Fruit fly (Drosophila melanogaster) whole organism, embryonic: ENCODE data around the gene CG14803.

Experiments
- CG11456 ChIP-seq: fragments of 200-800 bp; sonication (Bioruptor generic); IDR thresholded peaks from 3 replicates; pipeline ENCODE4 v1.3.6; 2022; ENCODE audit warnings: missing biosample characterization, missing genetic modification characterization
- CG11560 ChIP-seq: fragments of 200-800 bp; sonication (Bioruptor generic); IDR thresholded peaks from 3 replicates; pipeline ENCODE4 v1.3.6; 2022; ENCODE audit warnings: missing biosample characterization, missing genetic modification characterization
- CG12155 ChIP-seq: fragments of 200-800 bp; sonication (Bioruptor generic); optimal IDR thresholded peaks from 3 replicates; lab custom pipeline; 2016; ENCODE audit warnings: missing biosample characterization, missing genetic modification characterization
- CG12659 ChIP-seq: fragments of 200-800 bp; sonication (Bioruptor generic); optimal IDR thresholded peaks from 3 replicates; lab custom pipeline; 2017; ENCODE audit warnings: mild to moderate bottlenecking, missing biosample characterization, missing genetic modification reagents, missing genetic modification characterization
- CG13775 ChIP-seq: fragments of 200-800 bp; sonication (Bioruptor generic); optimal IDR thresholded peaks from 3 replicates; lab custom pipeline; 2017; ENCODE audit warnings: missing biosample characterization, mild to moderate bottlenecking, missing genetic modification characterization
- CG14014 ChIP-seq: fragments of 200-800 bp; sonication (Bioruptor generic); IDR thresholded peaks from 2 replicates; pipeline ENCODE4 v1.3.6; 2022; ENCODE audit warnings: missing biosample characterization, missing genetic modification characterization
- CG14050 ChIP-seq: fragments of 200-800 bp; sonication (Bioruptor generic); IDR thresholded peaks from 3 replicates; pipeline ENCODE4 v1.3.6; 2022; ENCODE audit warnings: missing biosample characterization, missing genetic modification characterization
- CG1603 ChIP-seq: fragments of 200-800 bp; sonication (Bioruptor generic); optimal IDR thresholded peaks from 2 replicates; lab custom pipeline; 2019; ENCODE audit warnings: missing biosample characterization, mild to moderate bottlenecking, missing genetic modification characterization, moderate library complexity
- CG17829 ChIP-seq: fragments of 200-800 bp; optimal IDR thresholded peaks from 2 replicates; lab custom pipeline; 2019; ENCODE audit warnings: missing biosample characterization, mild to moderate bottlenecking, missing genetic modification characterization, moderate library complexity
- CG4404 ChIP-seq: fragments of 200-800 bp; sonication (Bioruptor generic); IDR thresholded peaks from 2 replicates; pipeline ENCODE4 v1.3.6; 2022; ENCODE audit warnings: missing biosample characterization, missing genetic modification characterization
- CG4854 ChIP-seq: fragments of 200-800 bp; sonication (Bioruptor generic); optimal IDR thresholded peaks from 2 replicates; lab custom pipeline; 2016; ENCODE audit warnings: missing biosample characterization, missing genetic modification characterization, inconsistent platforms
- CG5180 ChIP-seq: fragments of 200-800 bp; sonication (Bioruptor generic); optimal IDR thresholded peaks from 3 replicates; lab custom pipeline; 2017; ENCODE audit warnings: missing biosample characterization, missing genetic modification characterization, mild to moderate bottlenecking, moderate library complexity, missing genetic modification reagents
- CG6854 ChIP-seq: fragments of 200-800 bp; sonication (Bioruptor generic); optimal IDR thresholded peaks from 3 replicates; lab custom pipeline; 2017; ENCODE audit warnings: missing biosample characterization, mild to moderate bottlenecking, missing genetic modification characterization
- CG9215 ChIP-seq: fragments of 200-800 bp; sonication (Bioruptor generic); IDR thresholded peaks from 2 replicates; pipeline ENCODE4 v1.3.6; 2022; ENCODE audit warnings: missing biosample characterization, missing genetic modification characterization
- CG9437 ChIP-seq: fragments of 200-800 bp; sonication (Bioruptor generic); optimal IDR thresholded peaks from 2 replicates; lab custom pipeline; 2018; ENCODE audit warnings: missing biosample characterization, mild to moderate bottlenecking, missing genetic modification characterization
- Camta ChIP-seq: fragments of 200-800 bp; sonication (Bioruptor generic); optimal IDR thresholded peaks from 2 replicates; lab custom pipeline; 2016; ENCODE audit warnings: missing biosample characterization, missing genetic modification characterization
- CkIIα-i1 ChIP-seq: fragments of 200-800 bp; sonication (Bioruptor generic); IDR thresholded peaks from 2 replicates; pipeline ENCODE4 v1.3.6; 2022; ENCODE audit warnings: missing biosample characterization, missing genetic modification characterization
- D19B ChIP-seq: fragments of 200-800 bp; sonication (Bioruptor generic); optimal IDR thresholded peaks from 2 replicates; lab custom pipeline; 2017; ENCODE audit warnings: missing biosample characterization, mild to moderate bottlenecking, missing genetic modification characterization
- Doc3 ChIP-seq: fragments of 200-800 bp; sonication (Bioruptor generic); IDR thresholded peaks from 3 replicates; pipeline ENCODE4 v1.3.6; 2022; ENCODE audit warnings: missing biosample characterization, missing genetic modification characterization; ENCODE audit not compliant: partially characterized antibody
- Drgx ChIP-seq: fragments of 200-800 bp; sonication (Bioruptor generic); IDR thresholded peaks from 2 replicates; pipeline ENCODE4 v1.3.6; 2022; ENCODE audit warnings: missing biosample characterization, missing genetic modification characterization
- E2f2 ChIP-seq: fragments of 200-800 bp; sonication (Bioruptor generic); IDR thresholded peaks from 2 replicates; pipeline ENCODE4 v1.3.6; 2022; ENCODE audit warnings: missing biosample characterization, missing genetic modification characterization
- Fer2 ChIP-seq: fragments of 200-800 bp; sonication (Bioruptor generic); optimal IDR thresholded peaks from 2 replicates; lab custom pipeline; 2018; ENCODE audit warnings: missing biosample characterization, mild to moderate bottlenecking, missing genetic modification characterization, moderate library complexity
- Fer3 ChIP-seq: fragments of 200-800 bp; sonication (Bioruptor generic); optimal IDR thresholded peaks from 2 replicates; lab custom pipeline; 2018; ENCODE audit warnings: missing biosample characterization, mild to moderate bottlenecking, missing genetic modification characterization, moderate library complexity
- H15 ChIP-seq: fragments of 200-800 bp; sonication (Bioruptor generic); IDR thresholded peaks from 3 replicates; pipeline ENCODE4 v1.3.6; 2022; ENCODE audit warnings: missing biosample characterization, missing genetic modification characterization
- HHEX ChIP-seq: fragments of 200-800 bp; sonication (Bioruptor generic); optimal IDR thresholded peaks from 3 replicates; lab custom pipeline; 2017; ENCODE audit warnings: missing biosample characterization, mild to moderate bottlenecking, missing genetic modification characterization, missing genetic modification reagents
- HmgD ChIP-seq: fragments of 200-800 bp; sonication (Bioruptor generic); optimal IDR thresholded peaks from 3 replicates; lab custom pipeline; 2016; ENCODE audit warnings: missing biosample characterization, missing genetic modification characterization
- HmgZ ChIP-seq: fragments of 200-800 bp; sonication (Bioruptor generic); optimal IDR thresholded peaks from 2 replicates; lab custom pipeline; 2018; ENCODE audit warnings: missing biosample characterization, mild to moderate bottlenecking, missing genetic modification characterization
- Max ChIP-seq: fragments of 200-800 bp; sonication (Bioruptor generic); optimal IDR thresholded peaks from 2 replicates; lab custom pipeline; 2016; ENCODE audit warnings: missing biosample characterization, mild to moderate bottlenecking, missing genetic modification characterization
- Pdp1 ChIP-seq, 2 experiments: fragments of 200-800 bp; sonication (Bioruptor generic); optimal IDR thresholded peaks; 3 replicates each; lab custom pipeline; 2016; ENCODE audit warnings: missing biosample characterization in 2 of 2, missing genetic modification characterization in 2 of 2, mild to moderate bottlenecking in 1 of 2, moderate library complexity in 1 of 2
- Stat92E ChIP-seq, 3 experiments: fragments of >200 bp in 2 of 3; fragments of 200-800 bp in 1 of 3; sonication (Bioruptor generic) in 1 of 3; optimal IDR thresholded peaks; 2 replicates each; lab custom pipeline; 2017 to 2019; ENCODE audit warnings: missing biosample characterization in 3 of 3, missing genetic modification characterization in 3 of 3, mild to moderate bottlenecking in 1 of 3, moderate library complexity in 1 of 3
- Xbp1 ChIP-seq: fragments of 200-800 bp; sonication (Bioruptor generic); optimal IDR thresholded peaks from 3 replicates; lab custom pipeline; 2016; ENCODE audit warnings: missing biosample characterization, mild to moderate bottlenecking, missing genetic modification characterization
- aop ChIP-seq: fragments of 200-800 bp; sonication (Bioruptor generic); IDR thresholded peaks from 2 replicates; pipeline ENCODE4 v1.3.6; 2022; ENCODE audit warnings: missing biosample characterization, missing genetic modification characterization
- btn ChIP-seq: fragments of 200-800 bp; sonication (Bioruptor generic); optimal IDR thresholded peaks from 2 replicates; lab custom pipeline; 2016; ENCODE audit warnings: missing biosample characterization, missing genetic modification characterization
- cwo ChIP-seq: fragments of 200-800 bp; sonication (Bioruptor generic); optimal IDR thresholded peaks from 3 replicates; lab custom pipeline; 2017; ENCODE audit warnings: missing biosample characterization, missing genetic modification characterization, mild to moderate bottlenecking, moderate library complexity, missing genetic modification reagents
- danr ChIP-seq: fragments of 200-800 bp; sonication (Bioruptor generic); IDR thresholded peaks from 2 replicates; pipeline ENCODE4 v1.3.6; 2022; ENCODE audit warnings: missing biosample characterization, missing genetic modification characterization
- emc ChIP-seq: fragments of 200-800 bp; sonication (Bioruptor generic); optimal IDR thresholded peaks from 2 replicates; lab custom pipeline; 2016; ENCODE audit warnings: missing biosample characterization, missing genetic modification characterization
- esg ChIP-seq: fragments of 200-800 bp; sonication (Bioruptor generic); conservative IDR thresholded peaks from 2 replicates; pipeline ENCODE4 v1.3.6; 2022; ENCODE audit warnings: missing biosample characterization, missing genetic modification characterization
- eyg ChIP-seq: fragments of 200-800 bp; sonication (Bioruptor generic); optimal IDR thresholded peaks from 3 replicates; lab custom pipeline; 2016; ENCODE audit warnings: missing biosample characterization, missing genetic modification characterization
- fd3F ChIP-seq: fragments of 200-800 bp; sonication (Bioruptor generic); optimal IDR thresholded peaks from 2 replicates; lab custom pipeline; 2018; ENCODE audit warnings: missing biosample characterization, mild to moderate bottlenecking, missing genetic modification characterization, moderate library complexity
- jumu ChIP-seq: fragments of 200-800 bp; sonication (Bioruptor generic); optimal IDR thresholded peaks from 3 replicates; lab custom pipeline; 2016; ENCODE audit warnings: missing biosample characterization, missing genetic modification characterization
- pho ChIP-seq: fragments of 200-800 bp; sonication (Bioruptor generic); optimal IDR thresholded peaks from 2 replicates; lab custom pipeline; 2016; ENCODE audit warnings: missing biosample characterization, missing genetic modification characterization
- pzg ChIP-seq: fragments of 200-800 bp; sonication (Bioruptor generic); optimal IDR thresholded peaks from 3 replicates; lab custom pipeline; 2018; ENCODE audit warnings: missing biosample characterization, mild to moderate bottlenecking, missing genetic modification characterization, moderate library complexity
- ranshi ChIP-seq: fragments of 200-800 bp; sonication (Bioruptor generic); IDR thresholded peaks from 2 replicates; pipeline ENCODE4 v1.3.6; 2022; ENCODE audit warnings: missing biosample characterization, missing genetic modification characterization
- sd ChIP-seq: fragments of 200-800 bp; sonication (Bioruptor generic); optimal IDR thresholded peaks from 3 replicates; lab custom pipeline; 2018; ENCODE audit warnings: missing biosample characterization, mild to moderate bottlenecking, missing genetic modification characterization, moderate library complexity
- ssp ChIP-seq: fragments of 200-800 bp; sonication (Bioruptor generic); IDR thresholded peaks from 2 replicates; pipeline ENCODE4 v1.3.6; 2022; ENCODE audit warnings: missing biosample characterization, missing genetic modification characterization
- tap ChIP-seq: fragments of 200-800 bp; optimal IDR thresholded peaks from 3 replicates; lab custom pipeline; 2019; ENCODE audit warnings: missing biosample characterization, mild to moderate bottlenecking, missing genetic modification characterization, moderate library complexity
- tin ChIP-seq: fragments of 200-800 bp; sonication (Bioruptor generic); optimal IDR thresholded peaks from 3 replicates; lab custom pipeline; 2016; ENCODE audit warnings: missing biosample characterization, missing genetic modification characterization
- ttk ChIP-seq: fragments of 200-800 bp; sonication (Bioruptor generic); IDR thresholded peaks from 2 replicates; pipeline ENCODE4 v2.1.2; 2022; ENCODE audit warnings: missing biosample characterization, missing genetic modification characterization
- twi ChIP-seq: fragments of 200-800 bp; optimal IDR thresholded peaks from 2 replicates; lab custom pipeline; 2019; ENCODE audit warnings: missing biosample characterization, mild to moderate bottlenecking, missing genetic modification characterization, moderate library complexity

The CG14803 gene

DNA sequence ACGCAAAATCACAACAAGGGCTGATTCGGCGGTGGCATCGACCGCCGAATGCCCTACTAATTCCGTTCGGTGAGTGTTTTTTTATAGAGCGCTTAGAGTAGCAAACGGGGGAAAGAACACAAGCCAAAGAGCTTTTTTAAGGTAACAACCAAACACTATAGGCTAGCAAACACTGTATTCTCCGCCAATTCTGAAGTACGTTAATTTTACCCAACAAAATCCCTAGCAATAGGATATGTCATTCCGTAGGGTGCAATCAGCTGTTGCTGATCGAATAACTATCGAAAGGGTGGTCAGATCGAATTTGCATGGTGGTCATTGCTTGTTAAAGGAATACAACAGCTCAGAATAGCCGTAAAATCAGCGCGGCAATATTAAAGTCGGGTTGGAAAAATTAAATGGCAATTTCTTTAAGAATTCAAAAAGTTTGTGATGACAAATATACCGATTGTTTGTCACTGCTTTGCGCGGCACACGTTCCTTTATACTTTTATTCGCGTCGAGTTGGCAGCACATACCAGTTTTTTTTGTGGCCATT is 39.1 kb downstream of the CG14803 start, which contains the start of gene mip130 (continued):
- 0 out of 3 replicates have a peak, but pooled peaks have one; percentile 27 for TF ChIP-seq CG14050
- TF ChIP-seq D19B (GFP tag; lab: Kevin White, UChicago) = peak; percentile 57
- TF ChIP-seq emc (GFP tag; lab: Kevin White, UChicago) = peak; percentile 16
- TF ChIP-seq btn (GFP tag; lab: Kevin White, UChicago) = peak; percentile 17
- TF ChIP-seq CG13775 (GFP tag; lab: Kevin White, UChicago) = peak; percentile 31
- peak; percentile 50 for TF ChIP-seq HHEX
- peak; percentile 42; the same call in 1 of the 2 replicates for TF ChIP-seq ssp (GFP tag; lab: Robert Waterston, UW)
- TF ChIP-seq CG4404 (GFP tag; lab: Robert Waterston, UW) = peak; percentile 8; the same call in 1 of the 2 replicates
- TF ChIP-seq tap (tag; lab: Kevin White, UChicago) = no peak
- TF ChIP-seq Drgx (GFP tag; lab: Robert Waterston, UW) = peak; percentile 48; the same call in 1 of the 2 replicates
- TF ChIP-seq Xbp1 (GFP tag; lab: Kevin White, UChicago) = peak; percentile 25
- TF ChIP-seq pzg = peak; percentile 51
- peak; percentile 40 for TF ChIP-seq sd
- TF ChIP-seq Max (GFP tag; lab: Kevin White, UChicago) = peak; percentile 46
- TF ChIP-seq E2f2 = peak; percentile 47; the same call in 1 of the 2 replicates
- TF ChIP-seq CG9215 (GFP tag; lab: Robert Waterston, UW) = 0 out of 2 replicates have a peak, but pooled peaks have one; percentile 32
- peak; percentile 34 for TF ChIP-seq fd3F (GFP tag; lab: Kevin White, UChicago)
- TF ChIP-seq CkIIα-i1 (GFP tag; lab: Robert Waterston, UW) = no peak
- peak; percentile 9 for TF ChIP-seq CG9437 (GFP tag; lab: Kevin White, UChicago)
- TF ChIP-seq HmgZ (tag; lab: Kevin White, UChicago) = peak; percentile 31
- no peak for TF ChIP-seq HmgD (GFP tag; lab: Kevin White, UChicago)
- peak; percentile 61 for TF ChIP-seq jumu (GFP tag; lab: Kevin White, UChicago)
- TF ChIP-seq aop (GFP tag; lab: Robert Waterston, UW) = no peak
- TF ChIP-seq tin = no peak
- TF ChIP-seq H15 (GFP tag; lab: Robert Waterston, UW) = 0 out of 3 replicates have a peak, but pooled peaks have one; percentile 33
- no peak for TF ChIP-seq Fer2 (tag; lab: Kevin White, UChicago)
- no peak for TF ChIP-seq Stat92E (GFP tag; optimal IDR thresholded peaks at IDR 0.05; lab: Kevin White, UChicago)
- peak; percentile 56 for TF ChIP-seq Doc3
- no peak for TF ChIP-seq CG6854 (GFP tag; lab: Kevin White, UChicago)
- TF ChIP-seq esg = peak; percentile 50
- TF ChIP-seq eyg (GFP tag; lab: Kevin White, UChicago) = no peak
- peak; percentile 38 for TF ChIP-seq CG12155
- TF ChIP-seq CG11456 = peak; percentile 54; the same call in 1 of the 3 replicates
- TF ChIP-seq twi (tag; lab: Kevin White, UChicago) = peak; percentile 4
- TF ChIP-seq CG1603 (tag; lab: Kevin White, UChicago) = peak; percentile 50
- 0 out of 2 replicates have a peak, but pooled peaks have one; percentile 41 for TF ChIP-seq ranshi
- peak; percentile 21 to 40 for TF ChIP-seq Pdp1 (GFP tag; optimal IDR thresholded peaks at IDR 0.05; lab: Kevin White, UChicago)
- peak; percentile 54 for TF ChIP-seq Camta (GFP tag; lab: Kevin White, UChicago)
- peak; percentile 13 for TF ChIP-seq Fer3
- TF ChIP-seq CG4854 = no peak
- TF ChIP-seq CG5180 (GFP tag; lab: Kevin White, UChicago) = no peak
- no peak for TF ChIP-seq ttk (GFP tag; lab: Robert Waterston, UW)
- peak; percentile 45 for TF ChIP-seq CG17829
- TF ChIP-seq danr (GFP tag; lab: Robert Waterston, UW) = 0 out of 2 replicates have a peak, but pooled peaks have one; percentile 23
- TF ChIP-seq cwo (GFP tag; lab: Kevin White, UChicago) = peak; percentile 28
- peak; percentile 69 for TF ChIP-seq CG12659 (GFP tag; lab: Kevin White, UChicago)
- peak; percentile 69 for TF ChIP-seq CG14014 (GFP tag; lab: Robert Waterston, UW)
- no peak for TF ChIP-seq pho (GFP tag; lab: Kevin White, UChicago)
- TF ChIP-seq CG11560 (tag; lab: Robert Waterston, UW) = peak; percentile 72
